Fruit fly (Drosophila melanogaster) whole organism, embryonic: Measurements from ENCODE around the gene Tcs4.

Experiments
- ATbp ChIP-seq: fragments of 200-800 bp; sonication (Bioruptor generic); optimal IDR thresholded peaks from 2 replicates; lab custom pipeline; 2017; ENCODE audit warnings: missing biosample characterization, mild to moderate bottlenecking, missing genetic modification characterization, missing genetic modification reagents
- BtbVII ChIP-seq: fragments of 200-800 bp; sonication (Bioruptor generic); optimal IDR thresholded peaks from 3 replicates; lab custom pipeline; 2017; ENCODE audit warnings: missing biosample characterization, mild to moderate bottlenecking, missing genetic modification characterization
- CG11093 ChIP-seq: fragments of 200-800 bp; sonication (Bioruptor generic); IDR thresholded peaks from 3 replicates; pipeline ENCODE4 v1.3.6; 2022; ENCODE audit warnings: missing biosample characterization, missing genetic modification characterization
- CG11695 ChIP-seq: fragments of 200-800 bp; sonication (Bioruptor generic); IDR thresholded peaks from 3 replicates; pipeline ENCODE4 v1.3.6; 2022; ENCODE audit warnings: missing biosample characterization, missing genetic modification characterization
- CG12391 ChIP-seq: fragments of 200-800 bp; sonication (Bioruptor generic); optimal IDR thresholded peaks from 3 replicates; lab custom pipeline; 2018; ENCODE audit warnings: missing biosample characterization, mild to moderate bottlenecking, missing genetic modification characterization, moderate library complexity
- CG13287 ChIP-seq: fragments of 200-800 bp; sonication (Bioruptor generic); IDR thresholded peaks from 2 replicates; pipeline ENCODE4 v1.3.6; 2022; ENCODE audit warnings: missing biosample characterization, missing genetic modification characterization; ENCODE audit not compliant: partially characterized antibody
- CG13775 ChIP-seq: fragments of 200-800 bp; sonication (Bioruptor generic); optimal IDR thresholded peaks from 3 replicates; lab custom pipeline; 2017; ENCODE audit warnings: missing biosample characterization, mild to moderate bottlenecking, missing genetic modification characterization
- CG14860 ChIP-seq: fragments of 200-800 bp; sonication (Bioruptor generic); IDR thresholded peaks from 3 replicates; pipeline ENCODE4 v1.3.6; 2022; ENCODE audit warnings: missing biosample characterization, missing genetic modification characterization; ENCODE audit not compliant: partially characterized antibody
- CG15514 ChIP-seq: fragments of 200-800 bp; sonication (Bioruptor generic); optimal IDR thresholded peaks from 3 replicates; lab custom pipeline; 2017; ENCODE audit warnings: missing biosample characterization, missing genetic modification characterization, mild to moderate bottlenecking, moderate library complexity, missing genetic modification reagents
- CG17328 ChIP-seq: fragments of 200-800 bp; sonication (Bioruptor generic); IDR thresholded peaks from 2 replicates; pipeline ENCODE4 v1.3.6; 2022; ENCODE audit warnings: missing biosample characterization, missing genetic modification characterization
- CG17568 ChIP-seq: fragments of 200-800 bp; sonication (Bioruptor generic); optimal IDR thresholded peaks from 2 replicates; lab custom pipeline; 2018; ENCODE audit warnings: missing biosample characterization, mild to moderate bottlenecking, missing genetic modification characterization, moderate library complexity
- CG18476 ChIP-seq: fragments of 200-800 bp; sonication (Bioruptor generic); optimal IDR thresholded peaks from 2 replicates; lab custom pipeline; 2016; ENCODE audit warnings: missing biosample characterization, mild to moderate bottlenecking, missing genetic modification characterization
- CG18599 ChIP-seq: fragments of 200-800 bp; sonication (Bioruptor generic); optimal IDR thresholded peaks from 3 replicates; lab custom pipeline; 2017; ENCODE audit warnings: missing biosample characterization, missing genetic modification characterization, mild to moderate bottlenecking, moderate library complexity, missing genetic modification reagents
- CG2199 ChIP-seq: fragments of 200-800 bp; sonication (Bioruptor generic); IDR thresholded peaks from 3 replicates; pipeline ENCODE4 v1.3.6; 2022; ENCODE audit warnings: missing biosample characterization, missing genetic modification characterization
- CG30020 ChIP-seq: fragments of 200-800 bp; optimal IDR thresholded peaks from 2 replicates; lab custom pipeline; 2019; ENCODE audit warnings: missing biosample characterization, mild to moderate bottlenecking, missing genetic modification characterization, moderate library complexity
- CG31365 ChIP-seq: fragments of 200-800 bp; sonication (Bioruptor generic); optimal IDR thresholded peaks from 2 replicates; lab custom pipeline; 2018; ENCODE audit warnings: missing biosample characterization, mild to moderate bottlenecking, missing genetic modification characterization
- CG32532 ChIP-seq: fragments of 200-800 bp; sonication (Bioruptor generic); IDR thresholded peaks from 2 replicates; pipeline ENCODE4 v1.3.6; 2022; ENCODE audit warnings: missing biosample characterization, missing genetic modification characterization
- CG34376 ChIP-seq: fragments of 200-800 bp; sonication (Bioruptor generic); optimal IDR thresholded peaks from 2 replicates; lab custom pipeline; 2018; ENCODE audit warnings: missing biosample characterization, mild to moderate bottlenecking, missing genetic modification characterization
- CG3838 ChIP-seq: fragments of 200-800 bp; sonication (Bioruptor generic); optimal IDR thresholded peaks from 3 replicates; lab custom pipeline; 2016; ENCODE audit warnings: missing biosample characterization, missing genetic modification characterization
- CG4424 ChIP-seq: fragments of 200-800 bp; sonication (Bioruptor generic); optimal IDR thresholded peaks from 3 replicates; lab custom pipeline; 2016; ENCODE audit warnings: missing biosample characterization, missing genetic modification characterization
- CG7987 ChIP-seq: fragments of 200-800 bp; sonication (Bioruptor generic); optimal IDR thresholded peaks from 2 replicates; lab custom pipeline; 2018; ENCODE audit warnings: missing biosample characterization, mild to moderate bottlenecking, missing genetic modification characterization, moderate library complexity
- CTCF ChIP-seq: fragments of 200-800 bp; sonication (Bioruptor generic); optimal IDR thresholded peaks from 2 replicates; lab custom pipeline; 2017; ENCODE audit warnings: missing biosample characterization, mild to moderate bottlenecking, missing genetic modification characterization, moderate library complexity
- CoRest ChIP-seq: fragments of 200-800 bp; sonication (Bioruptor generic); optimal IDR thresholded peaks from 3 replicates; lab custom pipeline; 2018; ENCODE audit warnings: missing biosample characterization, mild to moderate bottlenecking, missing genetic modification characterization, moderate library complexity
- Dp ChIP-seq: fragments of 200-800 bp; sonication (Bioruptor generic); optimal IDR thresholded peaks from 2 replicates; lab custom pipeline; 2018; ENCODE audit warnings: missing biosample characterization, mild to moderate bottlenecking, missing genetic modification characterization, moderate library complexity
- Eip74EF ChIP-seq, 2 experiments: fragments of 200-800 bp in 1 of 2; fragments of >200 bp in 1 of 2; sonication (Bioruptor generic) in 1 of 2; optimal IDR thresholded peaks; 2 replicates each; lab custom pipeline; 2017 to 2019; ENCODE audit warnings: missing biosample characterization in 2 of 2, missing genetic modification characterization in 2 of 2, mild to moderate bottlenecking in 1 of 2, moderate library complexity in 1 of 2
- HHEX ChIP-seq: fragments of 200-800 bp; sonication (Bioruptor generic); optimal IDR thresholded peaks from 3 replicates; lab custom pipeline; 2017; ENCODE audit warnings: missing biosample characterization, mild to moderate bottlenecking, missing genetic modification characterization, missing genetic modification reagents
- HLH4C ChIP-seq: fragments of 200-800 bp; sonication (Bioruptor generic); IDR thresholded peaks from 3 replicates; pipeline ENCODE4 v1.3.6; 2022; ENCODE audit warnings: missing biosample characterization, missing genetic modification characterization; ENCODE audit not compliant: partially characterized antibody
- HmgZ ChIP-seq: fragments of 200-800 bp; sonication (Bioruptor generic); optimal IDR thresholded peaks from 2 replicates; lab custom pipeline; 2018; ENCODE audit warnings: missing biosample characterization, mild to moderate bottlenecking, missing genetic modification characterization
- Meics ChIP-seq: fragments of 200-800 bp; sonication (Bioruptor generic); optimal IDR thresholded peaks from 2 replicates; lab custom pipeline; 2017; ENCODE audit warnings: missing biosample characterization, mild to moderate bottlenecking, missing genetic modification characterization
- NC2α ChIP-seq: fragments of 200-800 bp; sonication (Bioruptor generic); optimal IDR thresholded peaks from 2 replicates; lab custom pipeline; 2016; ENCODE audit warnings: missing biosample characterization, missing genetic modification characterization
- Scr ChIP-seq: fragments of 200-800 bp; sonication (Bioruptor generic); IDR thresholded peaks from 2 replicates; pipeline ENCODE4 v1.3.6; 2022; ENCODE audit warnings: missing biosample characterization, missing genetic modification characterization; ENCODE audit not compliant: partially characterized antibody
- ato ChIP-seq: fragments of 200-800 bp; sonication (Bioruptor generic); IDR thresholded peaks from 2 replicates; pipeline ENCODE4 v1.3.6; 2022; ENCODE audit warnings: missing biosample characterization, missing genetic modification characterization; ENCODE audit not compliant: partially characterized antibody
- ci ChIP-seq: fragments of 200-800 bp; sonication (Bioruptor generic); IDR thresholded peaks from 3 replicates; pipeline ENCODE4 v1.3.6; 2022; ENCODE audit warnings: missing biosample characterization, missing genetic modification characterization
- dmrt11E ChIP-seq: fragments of 200-800 bp; sonication (Bioruptor generic); optimal IDR thresholded peaks from 3 replicates; lab custom pipeline; 2018; ENCODE audit warnings: missing biosample characterization, mild to moderate bottlenecking, missing genetic modification characterization, moderate library complexity
- fru ChIP-seq: fragments of >200 bp; optimal IDR thresholded peaks from 2 replicates; lab custom pipeline; 2017
- gfzf ChIP-seq: fragments of 200-800 bp; sonication (Bioruptor generic); optimal IDR thresholded peaks from 2 replicates; lab custom pipeline; 2016; ENCODE audit warnings: missing biosample characterization, mild to moderate bottlenecking, missing genetic modification characterization, moderate library complexity
- hbn ChIP-seq: fragments of 200-800 bp; sonication (Bioruptor generic); IDR thresholded peaks from 2 replicates; pipeline ENCODE4 v1.3.6; 2022; ENCODE audit warnings: missing biosample characterization, missing genetic modification characterization; ENCODE audit not compliant: partially characterized antibody
- hth ChIP-seq: fragments of >200 bp; optimal IDR thresholded peaks from 2 replicates; lab custom pipeline; 2017; ENCODE audit warnings: inconsistent platforms
- jigr1 ChIP-seq: fragments of 200-800 bp; sonication (Bioruptor generic); IDR thresholded peaks from 3 replicates; pipeline ENCODE4 v1.3.6; 2022; ENCODE audit warnings: missing biosample characterization, missing genetic modification characterization
- lov ChIP-seq, 2 experiments: fragments of 200-800 bp in 1 of 2; fragments of >200 bp in 1 of 2; sonication (Bioruptor generic) in 1 of 2; IDR thresholded peaks in 1 of 2; optimal IDR thresholded peaks in 1 of 2; 2 replicates in 1 of 2; 3 replicates in 1 of 2; pipeline versions ENCODE4 v1.3.6 to Lab custom; 2017 to 2022; ENCODE audit warnings: missing biosample characterization in 1 of 2, missing genetic modification characterization in 1 of 2
- nmo ChIP-seq: fragments of 200-800 bp; sonication (Bioruptor generic); optimal IDR thresholded peaks from 2 replicates; lab custom pipeline; 2018; ENCODE audit warnings: missing biosample characterization, mild to moderate bottlenecking, missing genetic modification characterization, moderate library complexity
- p53 ChIP-seq: fragments of 200-800 bp; sonication (Bioruptor generic); optimal IDR thresholded peaks from 2 replicates; lab custom pipeline; 2016; ENCODE audit warnings: missing biosample characterization, missing genetic modification characterization
- pzg ChIP-seq: fragments of 200-800 bp; sonication (Bioruptor generic); optimal IDR thresholded peaks from 3 replicates; lab custom pipeline; 2018; ENCODE audit warnings: missing biosample characterization, mild to moderate bottlenecking, missing genetic modification characterization, moderate library complexity
- shn ChIP-seq: fragments of 200-800 bp; sonication (Bioruptor generic); optimal IDR thresholded peaks from 3 replicates; lab custom pipeline; 2016; ENCODE audit warnings: missing biosample characterization, missing genetic modification characterization
- sr ChIP-seq: fragments of 200-800 bp; sonication (Bioruptor generic); IDR thresholded peaks from 3 replicates; pipeline ENCODE4 v1.3.6; 2022; ENCODE audit warnings: missing biosample characterization, missing genetic modification characterization
- stwl ChIP-seq: fragments of 200-800 bp; sonication (Bioruptor generic); optimal IDR thresholded peaks from 3 replicates; lab custom pipeline; 2018; ENCODE audit warnings: missing biosample characterization, mild to moderate bottlenecking, missing genetic modification characterization, moderate library complexity
- unc-4 ChIP-seq: fragments of 200-800 bp; sonication (Bioruptor generic); IDR thresholded peaks from 2 replicates; pipeline ENCODE4 v1.3.6; 2022; ENCODE audit warnings: missing biosample characterization, missing genetic modification characterization; ENCODE audit not compliant: partially characterized antibody
- unpg ChIP-seq: fragments of 200-800 bp; sonication (Bioruptor generic); optimal IDR thresholded peaks from 3 replicates; lab custom pipeline; 2018; ENCODE audit warnings: missing biosample characterization, mild to moderate bottlenecking, missing genetic modification characterization, moderate library complexity
- zfh2 ChIP-seq: fragments of 200-800 bp; sonication (Bioruptor generic); optimal IDR thresholded peaks from 2 replicates; lab custom pipeline; 2016; ENCODE audit warnings: missing biosample characterization, missing genetic modification characterization

The Tcs4 gene

DNA sequence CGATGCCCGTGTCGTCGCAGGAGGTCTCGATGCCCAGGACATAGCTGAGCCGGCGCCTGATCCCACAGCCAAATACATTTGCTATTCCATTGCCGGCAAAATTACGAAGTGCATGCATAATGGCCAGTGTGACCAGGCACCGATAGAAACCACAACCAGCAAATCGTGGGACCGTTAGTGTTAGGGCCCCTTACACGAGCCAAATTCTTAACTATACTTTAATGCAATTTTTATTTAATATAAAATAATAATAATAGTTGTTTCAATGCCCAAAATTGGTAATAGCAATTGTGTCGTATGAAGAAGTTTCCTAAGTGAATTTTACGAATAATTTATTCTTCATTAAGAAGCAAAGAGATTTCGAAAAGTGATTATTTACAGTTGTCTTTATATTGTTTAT lies at the start of gene Tcs4 (continued):
- TF ChIP-seq ato (GFP tag; lab: Robert Waterston, UW) = 0 out of 2 replicates have a peak, but pooled peaks have one; percentile 26
- no peak for TF ChIP-seq CG18476 (GFP tag; lab: Kevin White, UChicago)
- peak; percentile 59 for TF ChIP-seq Scr
- no peak for TF ChIP-seq NC2α (GFP tag; lab: Kevin White, UChicago)
- TF ChIP-seq Dp (GFP tag; lab: Kevin White, UChicago) = peak; percentile 32
- TF ChIP-seq CG11695 (GFP tag; lab: Robert Waterston, UW) = 0 out of 3 replicates have a peak, but pooled peaks have one; percentile 18
- TF ChIP-seq CG32532 (GFP tag; lab: Robert Waterston, UW) = no peak
- no peak for TF ChIP-seq HHEX (GFP tag; lab: Kevin White, UChicago)
- TF ChIP-seq CG14860 = 0 out of 3 replicates have a peak, but pooled peaks have one; percentile 22
- no peak for TF ChIP-seq CG7987 (GFP tag; lab: Kevin White, UChicago)
- TF ChIP-seq jigr1 (GFP tag; lab: Robert Waterston, UW) = no peak
- TF ChIP-seq ATbp (GFP tag; lab: Kevin White, UChicago) = no peak
- no peak for TF ChIP-seq BtbVII (GFP tag; lab: Kevin White, UChicago)
- no peak for TF ChIP-seq hth (lab: Kevin White, UChicago)
- peak; percentile 43 for TF ChIP-seq pzg (GFP tag; lab: Kevin White, UChicago)
- TF ChIP-seq CoRest = peak; percentile 29
- TF ChIP-seq unc-4 (GFP tag; lab: Robert Waterston, UW) = peak; percentile 46; the same call in 1 of the 2 replicates
- TF ChIP-seq CG17328 = no peak
- TF ChIP-seq lov (optimal IDR thresholded peaks at IDR 0.05; lab: Kevin White, UChicago) = no peak
- TF ChIP-seq lov (GFP tag; IDR thresholded peaks at IDR 0.05; lab: Robert Waterston, UW) = no peak
- peak; percentile 77 for TF ChIP-seq CG13287 (GFP tag; lab: Robert Waterston, UW)
- no peak for TF ChIP-seq p53 (GFP tag; lab: Kevin White, UChicago)
- TF ChIP-seq Meics (GFP tag; lab: Kevin White, UChicago) = peak; percentile 28
- TF ChIP-seq CG4424 (GFP tag; lab: Kevin White, UChicago) = peak; percentile 10
- peak; percentile 22 for TF ChIP-seq CG13775
- TF ChIP-seq CG3838 (GFP tag; lab: Kevin White, UChicago) = no peak
- peak; percentile 47 for TF ChIP-seq dmrt11E (tag; lab: Kevin White, UChicago)
- no peak for TF ChIP-seq fru
- TF ChIP-seq ci = peak; percentile 57; the same call in 2 of the 3 replicates
- no peak for TF ChIP-seq CG17568
- no peak for TF ChIP-seq CTCF
- TF ChIP-seq stwl = peak; percentile 100
- TF ChIP-seq CG30020 (tag; lab: Kevin White, UChicago) = peak; percentile 56
- TF ChIP-seq CG18599 (GFP tag; lab: Kevin White, UChicago) = no peak
- TF ChIP-seq CG2199 = no peak
- peak; percentile 63 for TF ChIP-seq gfzf
- no peak for TF ChIP-seq CG31365 (tag; lab: Kevin White, UChicago)
- peak; percentile 63 for TF ChIP-seq CG12391 (tag; lab: Kevin White, UChicago)
- TF ChIP-seq CG11093 (GFP tag; lab: Robert Waterston, UW) = no peak
- peak; percentile 48; the same call in 2 of the 3 replicates for TF ChIP-seq HLH4C (GFP tag; lab: Robert Waterston, UW)
- TF ChIP-seq hbn (GFP tag; lab: Robert Waterston, UW) = peak; percentile 56; the same call in 1 of the 2 replicates
- no peak for TF ChIP-seq Eip74EF (GFP tag; optimal IDR thresholded peaks at IDR 0.05; lab: Kevin White, UChicago)
- TF ChIP-seq sr (GFP tag; lab: Robert Waterston, UW) = no peak
- TF ChIP-seq unpg = peak; percentile 45
- no peak for TF ChIP-seq shn
- no peak for TF ChIP-seq zfh2 (GFP tag; lab: Kevin White, UChicago)
- TF ChIP-seq HmgZ (tag; lab: Kevin White, UChicago) = peak; percentile 21
- TF ChIP-seq nmo (GFP tag; lab: Kevin White, UChicago) = peak; percentile 48
- peak; percentile 16 for TF ChIP-seq CG15514 (GFP tag; lab: Kevin White, UChicago)
- no peak for TF ChIP-seq CG34376 (GFP tag; lab: Kevin White, UChicago)
